Fruit fly (Drosophila melanogaster): ENCODE results near the gene eIF4EHP.
A peak's percentile ranks its signal among the peaks of the same experiment; 100 is the strongest.

DNA sequence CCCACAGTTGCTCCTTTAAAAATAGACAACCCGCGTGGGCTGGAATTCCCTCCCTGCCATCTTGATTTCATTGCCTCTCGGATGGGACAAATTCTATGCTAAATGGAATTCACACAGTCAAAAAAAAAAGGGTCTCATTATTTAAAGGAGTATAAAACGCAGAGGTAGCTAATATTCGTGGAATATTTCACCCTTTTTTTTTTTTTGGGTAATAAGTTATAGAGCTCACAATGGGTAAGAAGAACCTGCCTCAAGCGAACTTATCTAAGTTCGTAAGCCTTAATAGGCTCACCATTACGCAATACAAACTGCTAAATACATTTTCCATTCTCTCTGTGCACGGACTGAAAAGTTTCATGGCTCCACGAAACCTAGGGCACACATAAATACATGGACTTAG lies 35.1 kb downstream of the eIF4EHP start:
- no peak for TF ChIP-seq EcR (GFP tag; optimal IDR thresholded peaks at IDR 0.05)
- no peak for TF ChIP-seq fd96Ca (GFP tag; IDR thresholded peaks at IDR 0.05)
- TF ChIP-seq rn (GFP tag; IDR thresholded peaks at IDR 0.05): no peak
- no peak for TF ChIP-seq CG32121 (GFP tag; IDR thresholded peaks at IDR 0.05)
- TF ChIP-seq Snoo (tag; optimal IDR thresholded peaks at IDR 0.05): no peak
- TF ChIP-seq CG9948 (tag; optimal IDR thresholded peaks at IDR 0.05): peak; percentile 33
- no peak for TF ChIP-seq gl (tag; optimal IDR thresholded peaks at IDR 0.05)
- no peak for TF ChIP-seq CG13204 (GFP tag; optimal IDR thresholded peaks at IDR 0.05)
- peak; percentile 32 for TF ChIP-seq CG17806 (tag; optimal IDR thresholded peaks at IDR 0.05)
- no peak for TF ChIP-seq CG10348 (GFP tag; IDR thresholded peaks at IDR 0.05)
- peak; percentile 56 for TF ChIP-seq CG8159 (tag; optimal IDR thresholded peaks at IDR 0.05)
- no peak for TF ChIP-seq CG34367 (tag; optimal IDR thresholded peaks at IDR 0.05)
- peak; percentile 36 for TF ChIP-seq CG14655 (GFP tag; optimal IDR thresholded peaks at IDR 0.05)
- TF ChIP-seq Pif1B (GFP tag; optimal IDR thresholded peaks at IDR 0.05): no peak

All from whole organism, pupa.